Fruit fly (Drosophila melanogaster) whole organism, pupa: ENCODE results near the gene dia.

Experiments used
- CG10348 ChIP-seq: fragments of 200-800 bp; sonication (Bioruptor generic); IDR thresholded peaks from 2 replicates; pipeline ENCODE4 v1.3.6; 2022; ENCODE audit warnings: missing biosample characterization, missing genetic modification characterization
- CG12605 ChIP-seq: fragments of 200-800 bp; sonication (Bioruptor generic); IDR thresholded peaks from 2 replicates; pipeline ENCODE4 v1.3.6; 2022; ENCODE audit warnings: missing biosample characterization, missing genetic modification characterization
- CG13204 ChIP-seq: fragments of 200-800 bp; sonication (Bioruptor generic); optimal IDR thresholded peaks from 2 replicates; lab custom pipeline; 2018; ENCODE audit warnings: missing biosample characterization, mild to moderate bottlenecking, missing genetic modification characterization, moderate library complexity
- CG14655 ChIP-seq: fragments of 200-800 bp; sonication (Bioruptor generic); optimal IDR thresholded peaks from 3 replicates; lab custom pipeline; 2017; ENCODE audit warnings: mild to moderate bottlenecking, missing biosample characterization, missing genetic modification reagents, missing genetic modification characterization
- CG15710 ChIP-seq: fragments of 200-800 bp; sonication (Bioruptor generic); optimal IDR thresholded peaks from 2 replicates; lab custom pipeline; 2018; ENCODE audit warnings: missing biosample characterization, mild to moderate bottlenecking, missing genetic modification characterization, moderate library complexity
- CG17806 ChIP-seq: fragments of 200-800 bp; sonication (Bioruptor generic); optimal IDR thresholded peaks from 2 replicates; lab custom pipeline; 2018; ENCODE audit warnings: missing biosample characterization, mild to moderate bottlenecking, missing genetic modification characterization, moderate library complexity
- CG32121 ChIP-seq: fragments of 200-800 bp; sonication (Bioruptor generic); IDR thresholded peaks from 2 replicates; pipeline ENCODE4 v1.3.6; 2022; ENCODE audit warnings: missing biosample characterization, missing genetic modification characterization
- CG34367 ChIP-seq: fragments of 200-800 bp; sonication (Bioruptor generic); optimal IDR thresholded peaks from 2 replicates; lab custom pipeline; 2018; ENCODE audit warnings: missing biosample characterization, mild to moderate bottlenecking, missing genetic modification characterization
- CG4496 ChIP-seq: fragments of 200-800 bp; sonication (Bioruptor generic); IDR thresholded peaks from 3 replicates; pipeline ENCODE4 v1.3.6; 2022; ENCODE audit warnings: missing biosample characterization, missing genetic modification characterization
- CG8159 ChIP-seq: fragments of 200-800 bp; sonication (Bioruptor generic); optimal IDR thresholded peaks from 3 replicates; lab custom pipeline; 2018; ENCODE audit warnings: missing biosample characterization, mild to moderate bottlenecking, missing genetic modification characterization, moderate library complexity
- CG8301 ChIP-seq: fragments of 200-800 bp; sonication (Bioruptor generic); optimal IDR thresholded peaks from 2 replicates; lab custom pipeline; 2018; ENCODE audit warnings: missing biosample characterization, mild to moderate bottlenecking, missing genetic modification characterization
- CG9948 ChIP-seq: fragments of 200-800 bp; sonication (Bioruptor generic); optimal IDR thresholded peaks from 2 replicates; lab custom pipeline; 2018; ENCODE audit warnings: missing biosample characterization, mild to moderate bottlenecking, missing genetic modification characterization, moderate library complexity
- D1 ChIP-seq: fragments of 200-800 bp; sonication (Bioruptor generic); optimal IDR thresholded peaks from 2 replicates; lab custom pipeline; 2018; ENCODE audit warnings: missing biosample characterization, mild to moderate bottlenecking, missing genetic modification characterization, moderate library complexity
- EcR ChIP-seq: fragments of 200-800 bp; sonication (Bioruptor generic); optimal IDR thresholded peaks from 3 replicates; lab custom pipeline; 2019; ENCODE audit warnings: missing biosample characterization, missing genetic modification characterization, mild to moderate bottlenecking, moderate library complexity, missing genetic modification reagents
- Ets98B ChIP-seq: fragments of 200-800 bp; sonication (Bioruptor generic); IDR thresholded peaks from 2 replicates; pipeline ENCODE4 v1.3.6; 2022; ENCODE audit warnings: missing biosample characterization, missing genetic modification characterization
- Pif1A ChIP-seq: fragments of 200-800 bp; sonication (Bioruptor generic); optimal IDR thresholded peaks from 3 replicates; lab custom pipeline; 2016; ENCODE audit warnings: missing biosample characterization, missing genetic modification characterization
- Pif1B ChIP-seq: fragments of 200-800 bp; sonication (Bioruptor generic); optimal IDR thresholded peaks from 3 replicates; lab custom pipeline; 2016; ENCODE audit warnings: missing biosample characterization, missing genetic modification characterization
- Snoo ChIP-seq: fragments of 200-800 bp; sonication (Bioruptor generic); optimal IDR thresholded peaks from 3 replicates; lab custom pipeline; 2017; ENCODE audit warnings: missing biosample characterization, mild to moderate bottlenecking, missing genetic modification characterization, inconsistent platforms
- fd96Ca ChIP-seq: fragments of 200-800 bp; sonication (Bioruptor generic); IDR thresholded peaks from 3 replicates; pipeline ENCODE4 v1.3.6; 2022; ENCODE audit warnings: missing biosample characterization, missing genetic modification characterization
- gl ChIP-seq: fragments of 200-800 bp; sonication (Bioruptor generic); optimal IDR thresholded peaks from 2 replicates; lab custom pipeline; 2018; ENCODE audit warnings: missing biosample characterization, mild to moderate bottlenecking, missing genetic modification characterization
- rn ChIP-seq: fragments of 200-800 bp; sonication (Bioruptor generic); IDR thresholded peaks from 2 replicates; pipeline ENCODE4 v1.3.6; 2022; ENCODE audit warnings: missing biosample characterization, missing genetic modification characterization

dia gene

dm6 chr2L:20780768-20781167 lies 22.8 kb downstream of the dia start:
- TF ChIP-seq fd96Ca (no peak), CG34367 (no peak), CG8301 (tag; lab: Kevin White, UChicago) (no peak), CG32121 (GFP tag; lab: Robert Waterston, UW) (no peak)

- TF ChIP-seq gl (tag; lab: Kevin White, UChicago) (no peak), CG10348 (GFP tag; lab: Robert Waterston, UW) (no peak)
These were observed 25.1 kb downstream of the dia start for dm6 chr2L:20783044-20783443.

dm6 chr2L:20783908-20784307 lies 26.0 kb downstream of the dia start:
- TF ChIP-seq CG10348 (GFP tag; lab: Robert Waterston, UW) (no peak), CG4496 (no peak), Pif1A (no peak)

dm6 chr2L:20785333-20785732 lies 27.4 kb downstream of the dia start:
- TF ChIP-seq gl (tag; lab: Kevin White, UChicago), result no peak
- no peak for TF ChIP-seq CG12605 (GFP tag; lab: Robert Waterston, UW)
- TF ChIP-seq CG17806, result no peak

dm6 chr2L:20787271-20787791 lies 29.4 kb downstream of the dia start, which contains the start of gene Pomp:
Gene Pomp (plus strand): TSS chr2L:20787656.
- TF ChIP-seq gl (tag; lab: Kevin White, UChicago) (peak; percentile 11), CG34367 (peak; percentile 30), CG14655 (GFP tag; lab: Kevin White, UChicago) (no peak), rn (GFP tag; lab: Robert Waterston, UW) (peak; percentile 45; the same call in 1 of the 2 replicates), CG10348 (GFP tag; lab: Robert Waterston, UW) (no peak), Snoo (tag; lab: Kevin White, UChicago) (peak; percentile 71), CG15710 (tag; lab: Kevin White, UChicago) (peak; percentile 26), CG4496 (peak; percentile 90), CG8301 (tag; lab: Kevin White, UChicago) (peak; percentile 74), Pif1B (peak; percentile 74), Ets98B (GFP tag; lab: Robert Waterston, UW) (peak; percentile 87), CG32121 (GFP tag; lab: Robert Waterston, UW) (peak; percentile 76), CG12605 (GFP tag; lab: Robert Waterston, UW) (peak; percentile 79; the same call in 1 of the 2 replicates), EcR (no peak), D1 (tag; lab: Kevin White, UChicago) (peak; percentile 71), fd96Ca (peak; percentile 79), Pif1A (peak; percentile 78), CG17806 (peak; percentile 70), CG9948 (tag; lab: Kevin White, UChicago) (peak; percentile 60), CG8159 (tag; lab: Kevin White, UChicago) (peak; percentile 71), CG13204 (GFP tag; lab: Kevin White, UChicago) (no peak)

dm6 chr2L:20788050-20788449 lies 30.1 kb downstream of the dia start:
- no peak for TF ChIP-seq Pif1A
- no peak for TF ChIP-seq CG4496
- no peak for TF ChIP-seq CG8301 (tag; lab: Kevin White, UChicago)
- TF ChIP-seq rn (GFP tag; lab: Robert Waterston, UW), result 0 out of 2 replicates have a peak, but pooled peaks have one; percentile 9

dm6 chr2L:20792521-20792920 lies 34.6 kb downstream of the dia start:
- no peak for TF ChIP-seq CG15710 (tag; lab: Kevin White, UChicago)
- TF ChIP-seq CG8301 (tag; lab: Kevin White, UChicago), result no peak
- TF ChIP-seq Pif1A, result no peak
- TF ChIP-seq rn (GFP tag; lab: Robert Waterston, UW), result no peak
- no peak for TF ChIP-seq Ets98B (GFP tag; lab: Robert Waterston, UW)
- no peak for TF ChIP-seq D1 (tag; lab: Kevin White, UChicago)
- TF ChIP-seq CG13204 (GFP tag; lab: Kevin White, UChicago), result no peak
- no peak for TF ChIP-seq CG9948 (tag; lab: Kevin White, UChicago)

dm6 chr2L:20792988-20793544 lies 35.1 kb downstream of the dia start:
- TF ChIP-seq Pif1B, result no peak
- no peak for TF ChIP-seq CG17806
- no peak for TF ChIP-seq CG13204 (GFP tag; lab: Kevin White, UChicago)
